Worm (Caenorhabditis elegans) whole organism, L3 larva: ENCODE results near the gene tkt-1.
A peak's percentile ranks its signal among the peaks of the same experiment; 100 is the strongest.

Experiments
- R02D3.7 ChIP-seq: fragments of 150-350 bp; optimal IDR thresholded peaks from 2 replicates; lab custom pipeline; 2014; ENCODE audit warnings: missing biosample characterization, missing genetic modification characterization
- ZK546.5 ChIP-seq: sonication (generic microtip); optimal IDR thresholded peaks from 2 replicates; lab custom pipeline; 2017; ENCODE audit warnings: missing biosample characterization, missing genetic modification characterization
- aly-2 ChIP-seq: fragments of 150-350 bp; optimal IDR thresholded peaks from 2 replicates; lab custom pipeline; 2014; ENCODE audit warnings: missing biosample characterization, missing genetic modification characterization
- ama-1 ChIP-seq: fragments of 150-350 bp; optimal IDR thresholded peaks from 2 replicates; lab custom pipeline; 2018
- ceh-28 ChIP-seq: fragments of 150-350 bp; optimal IDR thresholded peaks from 2 replicates; lab custom pipeline; 2014; ENCODE audit warnings: missing biosample characterization, missing genetic modification reagents, missing genetic modification characterization
- ceh-82 ChIP-seq: fragments of 150-350 bp; optimal IDR thresholded peaks from 2 replicates; lab custom pipeline; 2014; ENCODE audit warnings: missing biosample characterization, missing genetic modification characterization
- daf-12 ChIP-seq: fragments of 150-350 bp; optimal IDR thresholded peaks from 2 replicates; lab custom pipeline; 2014; ENCODE audit warnings: missing biosample characterization, missing genetic modification reagents, missing genetic modification characterization
- egl-5 ChIP-seq: fragments of 150-350 bp; optimal IDR thresholded peaks from 2 replicates; lab custom pipeline; 2017; ENCODE audit warnings: missing biosample characterization, missing genetic modification reagents, missing genetic modification characterization, inconsistent platforms
- elt-2 ChIP-seq: sonication (generic microtip); optimal IDR thresholded peaks from 2 replicates; lab custom pipeline; 2016; ENCODE audit warnings: missing genetic modification reagents, mild to moderate bottlenecking, missing genetic modification characterization, missing compliant biosample characterization
- fkh-10 ChIP-seq: sonication (generic microtip); optimal IDR thresholded peaks from 2 replicates; lab custom pipeline; 2017; ENCODE audit warnings: missing biosample characterization, missing genetic modification reagents, missing genetic modification characterization
- jun-1 ChIP-seq: fragments of 150-350 bp; optimal IDR thresholded peaks from 2 replicates; lab custom pipeline; 2014; ENCODE audit warnings: missing biosample characterization, missing genetic modification reagents, missing genetic modification characterization
- lin-15B ChIP-seq: fragments of 150-350 bp; optimal IDR thresholded peaks from 2 replicates; lab custom pipeline; 2014; ENCODE audit warnings: missing biosample characterization, missing genetic modification characterization
- lin-39 ChIP-seq: fragments of 150-350 bp; optimal IDR thresholded peaks from 2 replicates; lab custom pipeline; 2018; ENCODE audit warnings: missing biosample characterization, missing genetic modification reagents, missing genetic modification characterization
- nfya-1 ChIP-seq: sonication (generic microtip); optimal IDR thresholded peaks from 2 replicates; lab custom pipeline; 2017; ENCODE audit warnings: missing genetic modification characterization, mild to moderate bottlenecking, missing compliant biosample characterization, antibody characterized with exemption, moderate library complexity; ENCODE audit not compliant: insufficient read depth
- nhr-23 ChIP-seq: fragments of 150-350 bp; optimal IDR thresholded peaks from 2 replicates; lab custom pipeline; 2014; ENCODE audit warnings: missing biosample characterization, missing genetic modification reagents, missing genetic modification characterization
- nhr-237 ChIP-seq: fragments of 150-350 bp; optimal IDR thresholded peaks from 2 replicates; lab custom pipeline; 2014; ENCODE audit warnings: missing biosample characterization, missing genetic modification characterization
- nhr-25 ChIP-seq: sonication (generic microtip); optimal IDR thresholded peaks from 2 replicates; lab custom pipeline; 2017; ENCODE audit warnings: missing biosample characterization, missing genetic modification characterization
- nhr-43 ChIP-seq: sonication (generic microtip); optimal IDR thresholded peaks from 2 replicates; lab custom pipeline; 2016; ENCODE audit warnings: mild to moderate bottlenecking, missing genetic modification characterization, missing compliant biosample characterization; ENCODE audit not compliant: poor library complexity, severe bottlenecking
- nhr-76 ChIP-seq: fragments of 150-350 bp; sonication (generic microtip); optimal IDR thresholded peaks from 5 replicates; lab custom pipeline; 2014; ENCODE audit warnings: missing biosample characterization, missing genetic modification characterization
- nhr-77 ChIP-seq: fragments of 150-350 bp; optimal IDR thresholded peaks from 2 replicates; lab custom pipeline; 2014; ENCODE audit warnings: missing biosample characterization, missing genetic modification characterization
- pha-4 ChIP-seq: fragments of 150-350 bp; optimal IDR thresholded peaks from 2 replicates; lab custom pipeline; 2014; ENCODE audit warnings: missing biosample characterization, missing genetic modification reagents, missing genetic modification characterization
- pqm-1 ChIP-seq: fragments of 150-350 bp; optimal IDR thresholded peaks from 2 replicates; lab custom pipeline; 2017; ENCODE audit warnings: missing biosample characterization, missing genetic modification characterization, inconsistent platforms
- skn-1 ChIP-seq: fragments of 150-350 bp; optimal IDR thresholded peaks from 2 replicates; lab custom pipeline; 2014; ENCODE audit warnings: missing biosample characterization, missing genetic modification characterization
- tbx-2 ChIP-seq: sonication (generic microtip); optimal IDR thresholded peaks from 2 replicates; lab custom pipeline; 2016; ENCODE audit warnings: mild to moderate bottlenecking, missing genetic modification characterization, missing compliant biosample characterization
- ztf-11 ChIP-seq: fragments of 150-350 bp; optimal IDR thresholded peaks from 2 replicates; lab custom pipeline; 2014; ENCODE audit warnings: missing biosample characterization, missing genetic modification characterization
- ztf-4 ChIP-seq: fragments of 150-350 bp; optimal IDR thresholded peaks from 2 replicates; lab custom pipeline; 2014; ENCODE audit warnings: missing biosample characterization, missing genetic modification characterization

The tkt-1 gene

ce11 chrIV:10232456-10232855 lies 11.0 kb upstream of the tkt-1 start, which contains the start of gene F01G10.4:
F01G10.4 (minus strand) TSS chrIV:10232556.
- TF ChIP-seq tbx-2 (tag; lab: Kevin White, UChicago): no peak
- TF ChIP-seq skn-1: no peak

- TF ChIP-seq elt-2 (tag; lab: Kevin White, UChicago) (peak; percentile 58), aly-2 (no peak), pqm-1 (tag; lab: Kevin White, UChicago) (peak; percentile 84)
Observed at ce11 chrIV:10235279-10235829, 8.1 kb upstream of the tkt-1 start, which contains the start of gene ech-9. ech-9 (minus strand) TSS chrIV:10235329.

ce11 chrIV:10236106-10236505 lies 7.3 kb upstream of the tkt-1 start:
- TF ChIP-seq nhr-77 (tag; lab: Kevin White, UChicago) (no peak), daf-12 (no peak), pqm-1 (tag; lab: Kevin White, UChicago) (peak; percentile 83), jun-1 (tag; lab: Kevin White, UChicago) (peak; percentile 56), elt-2 (tag; lab: Kevin White, UChicago) (peak; percentile 71), R02D3.7 (tag; lab: Kevin White, UChicago) (no peak)
- TF ChIP-seq, all 47 proteins: peak for 3

- TF ChIP-seq skn-1 (no peak), elt-2 (tag; lab: Kevin White, UChicago) (peak; percentile 54), ztf-11 (no peak), fkh-10 (GFP tag; lab: Kevin White, UChicago) (no peak), ceh-28 (no peak), ZK546.5 (tag; lab: Kevin White, UChicago) (no peak), pqm-1 (tag; lab: Kevin White, UChicago) (peak; percentile 56), egl-5 (tag; lab: Kevin White, UChicago) (no peak)
- TF ChIP-seq, all 47 proteins: peak for 2
Observed at ce11 chrIV:10239045-10239444, 4.4 kb upstream of the tkt-1 start, which contains the start of gene ech-8. ech-8 (minus strand) TSS chrIV:10239176.

ce11 chrIV:10241659-10242058 lies 1.8 kb upstream of the tkt-1 start, which contains the start of gene lipl-7:
lipl-7 (minus strand) TSS chrIV:10241823.
- TF ChIP-seq ZK546.5 (tag; lab: Kevin White, UChicago): no peak
- no peak for TF ChIP-seq ceh-82 (tag; lab: Kevin White, UChicago)
- TF ChIP-seq ztf-4: no peak
- no peak for TF ChIP-seq egl-5 (tag; lab: Kevin White, UChicago)
- no peak for TF ChIP-seq nfya-1 (tag; lab: Kevin White, UChicago)
- no peak for TF ChIP-seq nhr-76 (tag; lab: Kevin White, UChicago)
- TF ChIP-seq nhr-25: no peak

- TF ChIP-seq elt-2 (tag; lab: Kevin White, UChicago): no peak
- no peak for TF ChIP-seq nhr-76 (tag; lab: Kevin White, UChicago)
- peak; percentile 41 for TF ChIP-seq nhr-25
- TF ChIP-seq ceh-82 (tag; lab: Kevin White, UChicago): no peak
- TF ChIP-seq lin-15B (tag; lab: Kevin White, UChicago): peak; percentile 38
- peak; percentile 65 for TF ChIP-seq pha-4 (tag; lab: Kevin White, UChicago)
- TF ChIP-seq nhr-23 (tag; lab: Kevin White, UChicago): peak; percentile 8
- TF ChIP-seq lin-39 (tag; lab: Kevin White, UChicago): peak; percentile 4
- TF ChIP-seq nfya-1 (tag; lab: Kevin White, UChicago): peak; percentile 12
Observed at ce11 chrIV:10242458-10243123, 821 bp upstream of the tkt-1 start.

ce11 chrIV:10245666-10246210 lies 2.3 kb downstream of the tkt-1 start, which contains the start of gene F01G10.10:
F01G10.10 (plus strand) TSS chrIV:10246160.
- TF ChIP-seq elt-2 (tag; lab: Kevin White, UChicago) (peak; percentile 41), ama-1 (lab: Kevin White, UChicago) (peak; percentile 87), nhr-25 (peak; percentile 62), nhr-43 (tag; lab: Kevin White, UChicago) (peak; percentile 34), nhr-23 (tag; lab: Kevin White, UChicago) (peak; percentile 30), nhr-237 (tag; lab: Kevin White, UChicago) (no peak)
